Fruit fly (Drosophila melanogaster): ENCODE measurements around the gene CtsB.
A peak's percentile ranks its signal among the peaks of the same experiment; 100 is the strongest.

Gene CtsB

dm6 chrX:13739411-13739888 is 42.5 kb downstream of the CtsB start, which contains the start of gene CG11151 (continued):
- TF ChIP-seq CG13123 (GFP tag; optimal IDR thresholded peaks at IDR 0.05) (peak; percentile 92), ase (GFP tag; IDR thresholded peaks at IDR 0.05) (peak; percentile 95), CG6272 (GFP tag; IDR thresholded peaks at IDR 0.05) (peak; percentile 92), Sry-β (GFP tag; optimal IDR thresholded peaks at IDR 0.05) (peak; percentile 70), CG12236 (GFP tag; optimal IDR thresholded peaks at IDR 0.05) (peak; percentile 97), CG3163 (GFP tag; optimal IDR thresholded peaks at IDR 0.05) (peak; percentile 88), CG10267 (tag; optimal IDR thresholded peaks at IDR 0.05) (peak; percentile 91), tgo (GFP tag; IDR thresholded peaks at IDR 0.05) (peak; percentile 96), tna (GFP tag; IDR thresholded peaks at IDR 0.05; ENCODE audit: partially characterized antibody) (peak; percentile 54; the same call in 1 of the 2 replicates), CG1024 (GFP tag; IDR thresholded peaks at IDR 0.05) (peak; percentile 91), Dad (GFP tag; optimal IDR thresholded peaks at IDR 0.05) (peak; percentile 94), Chrac-16 (GFP tag; optimal IDR thresholded peaks at IDR 0.05) (peak; percentile 97), CG11504 (tag; optimal IDR thresholded peaks at IDR 0.05) (peak; percentile 96), CG34224 (GFP tag; IDR thresholded peaks at IDR 0.05; ENCODE audit: partially characterized antibody) (peak; percentile 66; the same call in 2 of the 3 replicates), D (optimal IDR thresholded peaks at IDR 0.05) (no peak), D (GFP tag; optimal IDR thresholded peaks at IDR 0.05) (peak; percentile 95), Hr39 (optimal IDR thresholded peaks at IDR 0.05) (no peak), CG10462 (GFP tag; optimal IDR thresholded peaks at IDR 0.05) (peak; percentile 92), CoRest (tag; optimal IDR thresholded peaks at IDR 0.05) (peak; percentile 97), CG4328 (GFP tag; optimal IDR thresholded peaks at IDR 0.05) (peak; percentile 94), sr (GFP tag; IDR thresholded peaks at IDR 0.05) (peak; percentile 61; the same call in 1 of the 3 replicates), trh (GFP tag; optimal IDR thresholded peaks at IDR 0.05) (peak; percentile 87), twi (tag; optimal IDR thresholded peaks at IDR 0.05) (peak; percentile 93), HLHmδ (GFP tag; optimal IDR thresholded peaks at IDR 0.05) (peak; percentile 4), CG2116 (GFP tag; optimal IDR thresholded peaks at IDR 0.05) (peak; percentile 81), kni (GFP tag; optimal IDR thresholded peaks at IDR 0.05) (peak; percentile 83), dmrt11E (tag; optimal IDR thresholded peaks at IDR 0.05) (peak; percentile 97), CG4404 (GFP tag; IDR thresholded peaks at IDR 0.05) (peak; percentile 91), CG13775 (GFP tag; optimal IDR thresholded peaks at IDR 0.05) (peak; percentile 95), CG2889 (GFP tag; IDR thresholded peaks at IDR 0.05) (peak; percentile 95), CkIIα-i1 (GFP tag; IDR thresholded peaks at IDR 0.05) (peak; percentile 76), CG2202 (tag; optimal IDR thresholded peaks at IDR 0.05) (peak; percentile 94), Mes4 (GFP tag; optimal IDR thresholded peaks at IDR 0.05) (peak; percentile 95), CG6813 (GFP tag; optimal IDR thresholded peaks at IDR 0.05) (peak; percentile 97), CG15269 (tag; optimal IDR thresholded peaks at IDR 0.05) (peak; percentile 98), row (GFP tag; IDR thresholded peaks at IDR 0.05) (peak; percentile 98), CG16815 (GFP tag; optimal IDR thresholded peaks at IDR 0.05) (peak; percentile 96), shn (GFP tag; optimal IDR thresholded peaks at IDR 0.05) (peak; percentile 98), Myb (GFP tag; optimal IDR thresholded peaks at IDR 0.05) (peak; percentile 89), CG10431 (GFP tag; optimal IDR thresholded peaks at IDR 0.05) (peak; percentile 86), dmrt99B (tag; optimal IDR thresholded peaks at IDR 0.05) (peak; percentile 98), Tbp (GFP tag; optimal IDR thresholded peaks at IDR 0.05) (no peak), CG15514 (GFP tag; optimal IDR thresholded peaks at IDR 0.05) (peak; percentile 91), eve (GFP tag; optimal IDR thresholded peaks at IDR 0.05) (peak in 1 of 2 experiments; percentile 35), p53 (GFP tag; optimal IDR thresholded peaks at IDR 0.05) (peak; percentile 93), dm (GFP tag; optimal IDR thresholded peaks at IDR 0.05) (peak; percentile 93), cwo (GFP tag; optimal IDR thresholded peaks at IDR 0.05) (peak; percentile 94), CG4707 (GFP tag; optimal IDR thresholded peaks at IDR 0.05) (peak; percentile 100), CG2678 (tag; optimal IDR thresholded peaks at IDR 0.05) (peak; percentile 98), CG16779 (GFP tag; IDR thresholded peaks at IDR 0.05) (peak; percentile 89), Hmx (GFP tag; optimal IDR thresholded peaks at IDR 0.05) (peak; percentile 92)
